Worm (Caenorhabditis elegans): ENCODE data around the gene lec-11.

Gene lec-11

ce11 chrIV:6554865-6555264, 35.1 kb downstream of the lec-11 start (continued):
- no peak for TF ChIP-seq hlh-17 (GFP tag; optimal IDR thresholded peaks at IDR 0.05; ENCODE audit: borderline replicate concordance)
- peak in 1 of 2 experiments; percentile 67 for TF ChIP-seq lin-35 (GFP tag; optimal IDR thresholded peaks at IDR 0.05)
- TF ChIP-seq snu-23 (GFP tag; optimal IDR thresholded peaks at IDR 0.05) = peak; percentile 19
- peak; percentile 30 for TF ChIP-seq lin-14 (GFP tag; optimal IDR thresholded peaks at IDR 0.05)
- no peak for TF ChIP-seq lsy-2 (tag; optimal IDR thresholded peaks at IDR 0.05)
- TF ChIP-seq fos-1 (tag; optimal IDR thresholded peaks at IDR 0.05) = no peak
- no peak for TF ChIP-seq unc-62 (GFP tag; optimal IDR thresholded peaks at IDR 0.05)
- no peak for TF ChIP-seq fkh-8 (tag; optimal IDR thresholded peaks at IDR 0.05)
- TF ChIP-seq lin-39 (tag; optimal IDR thresholded peaks at IDR 0.05) = no peak
- TF ChIP-seq nhr-11 (tag; optimal IDR thresholded peaks at IDR 0.05) = no peak
- no peak; the same call in 1 of the 2 replicates for TF ChIP-seq nhr-19 (GFP tag; conservative IDR thresholded peaks at IDR 0.05)
- no peak for TF ChIP-seq jun-1 (tag; optimal IDR thresholded peaks at IDR 0.05)
- no peak for TF ChIP-seq aha-1 (tag; optimal IDR thresholded peaks at IDR 0.05)
- peak in 5 of 6 experiments; percentile 54 to 94 (median 92) for TF ChIP-seq elt-3 (tag; optimal IDR thresholded peaks at IDR 0.05)
- no peak for TF ChIP-seq irx-1 (tag; optimal IDR thresholded peaks at IDR 0.05)
- no peak for TF ChIP-seq ztf-4 (tag; optimal IDR thresholded peaks at IDR 0.05)
- TF ChIP-seq nhr-12 (tag; optimal IDR thresholded peaks at IDR 0.05) = no peak
- no peak for TF ChIP-seq pag-3 (tag; optimal IDR thresholded peaks at IDR 0.05; ENCODE audit: borderline replicate concordance, insufficient read depth)
- TF ChIP-seq rnt-1 (tag; optimal IDR thresholded peaks at IDR 0.05) = no peak
- TF ChIP-seq nhr-76 (tag; optimal IDR thresholded peaks at IDR 0.05) = no peak
- no peak for TF ChIP-seq unc-30 (tag; optimal IDR thresholded peaks at IDR 0.05)
- no peak for TF ChIP-seq sox-4 (tag; optimal IDR thresholded peaks at IDR 0.05)
- TF ChIP-seq ceh-82 (tag; optimal IDR thresholded peaks at IDR 0.05) = no peak
- TF ChIP-seq grh-1 (GFP tag; IDR thresholded peaks at IDR 0.05) = no peak
- TF ChIP-seq nhr-47 (tag; optimal IDR thresholded peaks at IDR 0.05) = no peak
- TF ChIP-seq zip-4 (GFP tag; optimal IDR thresholded peaks at IDR 0.05) = no peak
- peak in 1 of 3 experiments; percentile 6 for TF ChIP-seq dpl-1 (GFP tag; optimal IDR thresholded peaks at IDR 0.05)
- no peak for TF ChIP-seq nhr-71 (tag; optimal IDR thresholded peaks at IDR 0.05)
- no peak for TF ChIP-seq pax-3 (tag; optimal IDR thresholded peaks at IDR 0.05)
- peak; percentile 66 for TF ChIP-seq pqm-1 (tag; optimal IDR thresholded peaks at IDR 0.05)
- peak; percentile 87 for TF ChIP-seq blmp-1 (tag; optimal IDR thresholded peaks at IDR 0.05)
- TF ChIP-seq tlp-1 (tag; optimal IDR thresholded peaks at IDR 0.05) = no peak
- TF ChIP-seq snpc-4 (tag; optimal IDR thresholded peaks at IDR 0.05) = no peak
- TF ChIP-seq C16A3.4 (tag; optimal IDR thresholded peaks at IDR 0.05) = no peak
- TF ChIP-seq sup-37 (GFP tag; optimal IDR thresholded peaks at IDR 0.05) = no peak
- no peak for TF ChIP-seq efl-3 (GFP tag; optimal IDR thresholded peaks at IDR 0.05)
- no peak for TF ChIP-seq fkh-4 (tag; optimal IDR thresholded peaks at IDR 0.05; ENCODE audit: borderline replicate concordance)
- TF ChIP-seq dsc-1 (tag; optimal IDR thresholded peaks at IDR 0.05) = no peak
- no peak for TF ChIP-seq ces-1 (GFP tag; optimal IDR thresholded peaks at IDR 0.05)
- TF ChIP-seq nhr-77 (tag; optimal IDR thresholded peaks at IDR 0.05) = no peak
- no peak for TF ChIP-seq unc-98 (GFP tag; IDR thresholded peaks at IDR 0.05)
- peak in 1 of 2 experiments; percentile 14 for TF ChIP-seq efl-1 (optimal IDR thresholded peaks at IDR 0.05)
- peak in 1 of 2 experiments; percentile 63 for TF ChIP-seq efl-1 (GFP tag; optimal IDR thresholded peaks at IDR 0.05 in 1 of 2)
- TF ChIP-seq elt-2 (tag; optimal IDR thresholded peaks at IDR 0.05) = peak; percentile 70
- TF ChIP-seq C34B4.2 (tag; optimal IDR thresholded peaks at IDR 0.05) = no peak
- no peak for TF ChIP-seq hlh-4 (tag; optimal IDR thresholded peaks at IDR 0.05)
- no peak for TF ChIP-seq lir-3 (tag; optimal IDR thresholded peaks at IDR 0.05; ENCODE audit: poor library complexity)
- TF ChIP-seq vab-15 (tag; optimal IDR thresholded peaks at IDR 0.05) = no peak
- TF ChIP-seq isw-1 (GFP tag; IDR thresholded peaks at IDR 0.05) = no peak
- TF ChIP-seq mdl-1 (tag; optimal IDR thresholded peaks at IDR 0.05) = peak in 1 of 2 experiments; percentile 46
- TF ChIP-seq fkh-10 (GFP tag; optimal IDR thresholded peaks at IDR 0.05) = no peak
- TF ChIP-seq ceh-63 (GFP tag; optimal IDR thresholded peaks at IDR 0.05) = no peak
